2 fruit fly cellular contexts compared by ENCODE assay signal in the genomic region with DNA sequence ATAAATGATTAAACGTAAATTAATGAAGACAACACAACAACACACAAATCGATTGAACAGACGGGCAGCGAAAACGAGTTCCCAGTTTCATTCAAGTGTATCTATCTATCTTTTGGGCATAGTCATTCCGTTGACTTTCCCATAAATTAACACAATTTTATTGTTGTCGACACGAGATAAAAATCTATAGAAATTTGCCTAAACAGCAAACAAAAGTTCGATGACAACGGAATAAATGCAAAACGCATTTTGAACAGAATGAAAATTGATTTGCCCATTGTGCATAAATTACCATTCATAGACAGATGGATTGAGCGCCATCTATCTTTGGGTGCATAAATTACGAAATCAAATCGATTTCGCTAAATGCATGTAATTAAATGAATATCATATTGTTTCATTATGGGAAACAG.
TF ChIP-seq lines count a peak whose summit lies in the region.

No protein-coding gene starts in this region.

- TF ChIP-seq CTCF in S2 (optimal IDR thresholded peaks at IDR 0.05; lab: Kevin White, UChicago) = peak; percentile 69 to 74
- TF ChIP-seq CTCF in whole organism, embryonic (GFP tag; optimal IDR thresholded peaks at IDR 0.05; lab: Kevin White, UChicago) = peak; percentile 85

TF ChIP-seq in whole organism, embryonic, 481 proteins besides CTCF, POLR2A, EP300 and RAD21:
- TF ChIP-seq CG1647 (GFP tag; optimal IDR thresholded peaks at IDR 0.05; lab: Kevin White, UChicago) (no peak), CG15269 (tag; optimal IDR thresholded peaks at IDR 0.05; lab: Kevin White, UChicago) (peak; percentile 50), abd-A (tag; optimal IDR thresholded peaks at IDR 0.05; lab: Kevin White, UChicago) (peak; percentile 97), Eip74EF (GFP tag; optimal IDR thresholded peaks at IDR 0.05; lab: Kevin White, UChicago) (no peak), sd (tag; optimal IDR thresholded peaks at IDR 0.05; lab: Kevin White, UChicago) (peak; percentile 41), vvl (GFP tag; IDR thresholded peaks at IDR 0.05; lab: Robert Waterston, UW) (peak; percentile 82), CG6272 (GFP tag; IDR thresholded peaks at IDR 0.05; lab: Robert Waterston, UW) (no peak), Awh (GFP tag; IDR thresholded peaks at IDR 0.05; lab: Robert Waterston, UW) (peak; percentile 77), CG2678 (tag; optimal IDR thresholded peaks at IDR 0.05; lab: Kevin White, UChicago) (no peak), grn (GFP tag; optimal IDR thresholded peaks at IDR 0.05; lab: Kevin White, UChicago) (peak; percentile 62), chinmo (GFP tag; IDR thresholded peaks at IDR 0.05; lab: Robert Waterston, UW; ENCODE audit: partially characterized antibody) (peak; percentile 82; the same call in 1 of the 4 replicates), stc (GFP tag; IDR thresholded peaks at IDR 0.05; lab: Robert Waterston, UW) (no peak), CG5245 (GFP tag; optimal IDR thresholded peaks at IDR 0.05; lab: Kevin White, UChicago) (no peak), Sox102F (GFP tag; optimal IDR thresholded peaks at IDR 0.05; lab: Kevin White, UChicago) (peak; percentile 66), CG4282 (GFP tag; optimal IDR thresholded peaks at IDR 0.05; lab: Kevin White, UChicago) (no peak), unpg (GFP tag; optimal IDR thresholded peaks at IDR 0.05; lab: Kevin White, UChicago) (no peak), salm (tag; optimal IDR thresholded peaks at IDR 0.05; lab: Kevin White, UChicago) (peak; percentile 28), Dip2 (GFP tag; IDR thresholded peaks at IDR 0.05; lab: Robert Waterston, UW) (peak; percentile 66), Atf6 (GFP tag; IDR thresholded peaks at IDR 0.05; lab: Robert Waterston, UW) (no peak), CG7786 (GFP tag; optimal IDR thresholded peaks at IDR 0.05; lab: Kevin White, UChicago) (no peak)
